Fruit fly (Drosophila melanogaster): ENCODE results near the gene CG15172.

DNA sequence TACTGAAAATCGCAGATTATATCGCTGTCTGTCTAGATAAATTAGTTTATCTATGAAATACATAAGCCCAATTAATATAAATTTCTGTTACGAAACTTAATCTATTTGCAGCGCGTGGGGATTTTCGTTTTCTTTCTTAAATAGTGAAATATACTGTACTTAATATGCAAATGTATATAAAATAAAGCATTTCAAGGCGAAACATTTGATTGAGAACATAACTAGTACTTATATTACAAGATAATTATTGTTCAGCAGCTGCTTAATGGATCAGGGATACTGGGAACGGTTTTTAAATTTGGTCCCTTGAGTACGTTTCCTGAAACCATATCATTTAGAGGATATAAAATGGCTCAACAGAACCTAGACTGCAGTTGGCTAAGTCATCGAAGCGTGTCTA is 30.0 kb upstream of the CG15172 start, which contains the start of gene CG46465:
- TF ChIP-seq Mnt (GFP tag; optimal IDR thresholded peaks at IDR 0.05): no peak
- no peak for TF ChIP-seq Hr96 (GFP tag; optimal IDR thresholded peaks at IDR 0.05)
- no peak for TF ChIP-seq Crg-1 (GFP tag; optimal IDR thresholded peaks at IDR 0.05)
- no peak for TF ChIP-seq toe (GFP tag; optimal IDR thresholded peaks at IDR 0.05)
- TF ChIP-seq CG33017 (tag; optimal IDR thresholded peaks at IDR 0.05): no peak
- peak; percentile 87 for TF ChIP-seq kay (GFP tag; ENCODE audit: borderline replicate concordance)
- TF ChIP-seq CG7101 (tag; optimal IDR thresholded peaks at IDR 0.05): no peak
- TF ChIP-seq CG14711 (tag; optimal IDR thresholded peaks at IDR 0.05): no peak
- no peak for TF ChIP-seq Clk (GFP tag; optimal IDR thresholded peaks at IDR 0.05)
- TF ChIP-seq tj (GFP tag; optimal IDR thresholded peaks at IDR 0.05): no peak
- no peak for TF ChIP-seq CG1620 (GFP tag; optimal IDR thresholded peaks at IDR 0.05)
- TF ChIP-seq cic (GFP tag; optimal IDR thresholded peaks at IDR 0.05): no peak
- no peak for TF ChIP-seq CG11617 (GFP tag; optimal IDR thresholded peaks at IDR 0.05)

Data from whole organism, adult.